Fruit fly (Drosophila melanogaster) whole organism, pupa: Measurements from ENCODE around the gene dtr.

ENCODE experiments used
- CG10348 ChIP-seq: fragments of 200-800 bp; sonication (Bioruptor generic); IDR thresholded peaks from 2 replicates; pipeline ENCODE4 v1.3.6; 2022; ENCODE audit warnings: missing biosample characterization, missing genetic modification characterization
- CG12605 ChIP-seq: fragments of 200-800 bp; sonication (Bioruptor generic); IDR thresholded peaks from 2 replicates; pipeline ENCODE4 v1.3.6; 2022; ENCODE audit warnings: missing biosample characterization, missing genetic modification characterization
- CG13204 ChIP-seq: fragments of 200-800 bp; sonication (Bioruptor generic); optimal IDR thresholded peaks from 2 replicates; lab custom pipeline; 2018; ENCODE audit warnings: missing biosample characterization, mild to moderate bottlenecking, missing genetic modification characterization, moderate library complexity
- CG14655 ChIP-seq: fragments of 200-800 bp; sonication (Bioruptor generic); optimal IDR thresholded peaks from 3 replicates; lab custom pipeline; 2017; ENCODE audit warnings: mild to moderate bottlenecking, missing biosample characterization, missing genetic modification reagents, missing genetic modification characterization
- CG15710 ChIP-seq: fragments of 200-800 bp; sonication (Bioruptor generic); optimal IDR thresholded peaks from 2 replicates; lab custom pipeline; 2018; ENCODE audit warnings: missing biosample characterization, mild to moderate bottlenecking, missing genetic modification characterization, moderate library complexity
- CG17806 ChIP-seq: fragments of 200-800 bp; sonication (Bioruptor generic); optimal IDR thresholded peaks from 2 replicates; lab custom pipeline; 2018; ENCODE audit warnings: missing biosample characterization, mild to moderate bottlenecking, missing genetic modification characterization, moderate library complexity
- CG32121 ChIP-seq: fragments of 200-800 bp; sonication (Bioruptor generic); IDR thresholded peaks from 2 replicates; pipeline ENCODE4 v1.3.6; 2022; ENCODE audit warnings: missing biosample characterization, missing genetic modification characterization
- CG34367 ChIP-seq: fragments of 200-800 bp; sonication (Bioruptor generic); optimal IDR thresholded peaks from 2 replicates; lab custom pipeline; 2018; ENCODE audit warnings: missing biosample characterization, mild to moderate bottlenecking, missing genetic modification characterization
- CG4496 ChIP-seq: fragments of 200-800 bp; sonication (Bioruptor generic); IDR thresholded peaks from 3 replicates; pipeline ENCODE4 v1.3.6; 2022; ENCODE audit warnings: missing biosample characterization, missing genetic modification characterization
- CG8159 ChIP-seq: fragments of 200-800 bp; sonication (Bioruptor generic); optimal IDR thresholded peaks from 3 replicates; lab custom pipeline; 2018; ENCODE audit warnings: missing biosample characterization, mild to moderate bottlenecking, missing genetic modification characterization, moderate library complexity
- CG8301 ChIP-seq: fragments of 200-800 bp; sonication (Bioruptor generic); optimal IDR thresholded peaks from 2 replicates; lab custom pipeline; 2018; ENCODE audit warnings: missing biosample characterization, mild to moderate bottlenecking, missing genetic modification characterization
- CG9948 ChIP-seq: fragments of 200-800 bp; sonication (Bioruptor generic); optimal IDR thresholded peaks from 2 replicates; lab custom pipeline; 2018; ENCODE audit warnings: missing biosample characterization, mild to moderate bottlenecking, missing genetic modification characterization, moderate library complexity
- D1 ChIP-seq: fragments of 200-800 bp; sonication (Bioruptor generic); optimal IDR thresholded peaks from 2 replicates; lab custom pipeline; 2018; ENCODE audit warnings: missing biosample characterization, mild to moderate bottlenecking, missing genetic modification characterization, moderate library complexity
- EcR ChIP-seq: fragments of 200-800 bp; sonication (Bioruptor generic); optimal IDR thresholded peaks from 3 replicates; lab custom pipeline; 2019; ENCODE audit warnings: missing biosample characterization, missing genetic modification characterization, mild to moderate bottlenecking, moderate library complexity, missing genetic modification reagents
- Ets98B ChIP-seq: fragments of 200-800 bp; sonication (Bioruptor generic); IDR thresholded peaks from 2 replicates; pipeline ENCODE4 v1.3.6; 2022; ENCODE audit warnings: missing biosample characterization, missing genetic modification characterization
- Pif1A ChIP-seq: fragments of 200-800 bp; sonication (Bioruptor generic); optimal IDR thresholded peaks from 3 replicates; lab custom pipeline; 2016; ENCODE audit warnings: missing biosample characterization, missing genetic modification characterization
- Pif1B ChIP-seq: fragments of 200-800 bp; sonication (Bioruptor generic); optimal IDR thresholded peaks from 3 replicates; lab custom pipeline; 2016; ENCODE audit warnings: missing biosample characterization, missing genetic modification characterization
- Snoo ChIP-seq: fragments of 200-800 bp; sonication (Bioruptor generic); optimal IDR thresholded peaks from 3 replicates; lab custom pipeline; 2017; ENCODE audit warnings: missing biosample characterization, mild to moderate bottlenecking, missing genetic modification characterization, inconsistent platforms
- fd96Ca ChIP-seq: fragments of 200-800 bp; sonication (Bioruptor generic); IDR thresholded peaks from 3 replicates; pipeline ENCODE4 v1.3.6; 2022; ENCODE audit warnings: missing biosample characterization, missing genetic modification characterization
- gl ChIP-seq: fragments of 200-800 bp; sonication (Bioruptor generic); optimal IDR thresholded peaks from 2 replicates; lab custom pipeline; 2018; ENCODE audit warnings: missing biosample characterization, mild to moderate bottlenecking, missing genetic modification characterization
- rn ChIP-seq: fragments of 200-800 bp; sonication (Bioruptor generic); IDR thresholded peaks from 2 replicates; pipeline ENCODE4 v1.3.6; 2022; ENCODE audit warnings: missing biosample characterization, missing genetic modification characterization

Gene dtr

DNA sequence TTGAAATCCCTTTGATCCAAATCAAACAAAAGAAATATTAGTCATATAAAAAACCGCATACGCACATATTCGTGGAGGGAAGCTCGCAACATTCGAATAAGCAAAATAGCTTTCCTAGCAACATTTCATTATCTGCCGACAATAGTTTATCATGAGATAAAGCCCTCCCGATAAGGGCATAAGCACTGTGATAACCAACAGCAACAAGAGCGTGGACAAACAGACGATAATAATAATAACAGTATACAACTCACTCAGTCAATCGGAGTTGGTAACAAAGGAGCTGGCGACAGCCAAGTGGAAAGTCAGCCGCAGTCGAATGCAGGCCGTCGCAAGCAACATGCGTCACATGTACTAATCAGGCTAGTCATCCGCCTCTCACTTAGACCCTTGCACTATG lies 31.7 kb upstream of the dtr start:
- no peak for TF ChIP-seq CG8159 (tag; lab: Kevin White, UChicago)
- no peak for TF ChIP-seq Pif1A (GFP tag; lab: Kevin White, UChicago)
- no peak for TF ChIP-seq Snoo (tag; lab: Kevin White, UChicago)
- no peak for TF ChIP-seq EcR (GFP tag; lab: Kevin White, UChicago)
- no peak for TF ChIP-seq CG8301 (tag; lab: Kevin White, UChicago)
- TF ChIP-seq, all 21 proteins: peak for 0

DNA sequence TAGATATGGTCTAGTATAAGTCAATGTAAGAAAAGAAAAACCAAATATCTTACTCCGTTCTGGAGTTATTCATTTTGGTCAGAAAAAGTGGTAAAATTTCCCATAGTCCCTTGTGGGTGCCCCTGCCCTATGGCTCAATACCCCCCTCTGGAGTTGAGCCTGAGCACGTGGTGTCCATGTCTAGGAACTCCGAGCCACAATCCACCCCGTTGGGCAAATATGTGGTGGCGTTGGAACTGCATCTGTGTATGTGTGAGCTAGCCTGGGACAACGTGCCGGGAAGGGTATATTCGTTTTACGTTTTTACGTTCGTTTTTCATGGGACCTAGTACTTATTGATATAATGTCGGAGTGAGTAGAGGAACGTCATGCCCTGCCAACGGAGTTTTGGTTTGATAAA lies 30.2 kb upstream of the dtr start:
- no peak for TF ChIP-seq Ets98B
- TF ChIP-seq gl (tag; lab: Kevin White, UChicago), result no peak
- no peak for TF ChIP-seq CG4496 (GFP tag; lab: Robert Waterston, UW)
- TF ChIP-seq CG32121 (GFP tag; lab: Robert Waterston, UW), result no peak
- TF ChIP-seq CG9948 (tag; lab: Kevin White, UChicago), result no peak
- TF ChIP-seq CG10348 (GFP tag; lab: Robert Waterston, UW), result no peak
- no peak for TF ChIP-seq CG13204 (GFP tag; lab: Kevin White, UChicago)
- no peak for TF ChIP-seq CG17806
- no peak for TF ChIP-seq CG34367 (tag; lab: Kevin White, UChicago)
- TF ChIP-seq D1 (tag; lab: Kevin White, UChicago), result no peak

DNA sequence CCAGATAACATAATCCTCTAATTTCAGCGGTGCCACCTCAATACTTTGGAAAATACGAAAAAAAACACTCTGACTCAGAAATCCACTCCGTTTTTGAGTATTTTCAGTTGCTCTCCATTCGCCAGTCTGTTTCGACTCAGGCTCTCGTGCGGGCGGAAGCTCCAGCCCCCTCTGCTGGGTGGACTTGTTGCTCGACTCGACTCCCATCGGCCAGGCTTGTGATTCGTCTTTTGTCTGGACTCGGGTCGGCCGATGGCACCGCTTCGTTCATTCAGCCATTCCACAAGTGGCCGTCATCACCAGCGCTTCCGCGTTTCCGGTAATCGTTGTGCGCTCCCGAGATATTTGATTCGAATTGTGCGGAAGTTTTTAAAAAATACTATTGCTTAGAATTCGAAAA lies 29.5 kb upstream of the dtr start, which contains the start of gene dimm:
Gene dimm (plus strand): TSS at position 255 of the 400 bp plus-strand sequence.
- TF ChIP-seq CG10348 (GFP tag; lab: Robert Waterston, UW) (no peak), D1 (tag; lab: Kevin White, UChicago) (no peak), fd96Ca (GFP tag; lab: Robert Waterston, UW) (no peak)

DNA sequence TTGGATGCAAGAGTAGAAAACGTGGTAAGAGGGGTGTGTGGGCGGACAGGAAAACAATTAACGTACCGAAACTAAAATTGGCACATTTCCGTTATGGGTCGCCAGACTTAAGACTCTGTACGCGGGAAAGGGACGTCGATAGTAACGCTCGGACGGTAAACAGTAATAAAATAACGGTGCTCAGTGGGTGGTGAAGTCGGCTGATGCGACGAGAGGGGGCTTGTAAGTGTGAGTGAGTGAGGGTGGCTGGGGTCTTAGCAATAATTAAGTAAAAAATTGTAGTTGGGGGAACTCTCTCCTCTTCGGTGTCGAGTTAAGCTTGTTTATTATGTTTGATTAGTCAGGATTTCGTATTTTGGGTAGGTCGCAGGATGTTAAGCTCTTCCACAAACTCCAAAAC lies 19.3 kb upstream of the dtr start:
- TF ChIP-seq CG10348 (GFP tag; lab: Robert Waterston, UW) (no peak), EcR (GFP tag; lab: Kevin White, UChicago) (no peak), CG9948 (tag; lab: Kevin White, UChicago) (no peak), Pif1B (GFP tag; lab: Kevin White, UChicago) (no peak), CG14655 (GFP tag; lab: Kevin White, UChicago) (no peak), D1 (tag; lab: Kevin White, UChicago) (no peak), CG8159 (tag; lab: Kevin White, UChicago) (no peak), CG8301 (tag; lab: Kevin White, UChicago) (no peak), Pif1A (GFP tag; lab: Kevin White, UChicago) (no peak), Ets98B (no peak), CG4496 (GFP tag; lab: Robert Waterston, UW) (no peak), CG15710 (tag; lab: Kevin White, UChicago) (no peak), CG12605 (no peak), CG32121 (GFP tag; lab: Robert Waterston, UW) (no peak), CG17806 (no peak), gl (tag; lab: Kevin White, UChicago) (no peak), rn (GFP tag; lab: Robert Waterston, UW) (no peak)

DNA sequence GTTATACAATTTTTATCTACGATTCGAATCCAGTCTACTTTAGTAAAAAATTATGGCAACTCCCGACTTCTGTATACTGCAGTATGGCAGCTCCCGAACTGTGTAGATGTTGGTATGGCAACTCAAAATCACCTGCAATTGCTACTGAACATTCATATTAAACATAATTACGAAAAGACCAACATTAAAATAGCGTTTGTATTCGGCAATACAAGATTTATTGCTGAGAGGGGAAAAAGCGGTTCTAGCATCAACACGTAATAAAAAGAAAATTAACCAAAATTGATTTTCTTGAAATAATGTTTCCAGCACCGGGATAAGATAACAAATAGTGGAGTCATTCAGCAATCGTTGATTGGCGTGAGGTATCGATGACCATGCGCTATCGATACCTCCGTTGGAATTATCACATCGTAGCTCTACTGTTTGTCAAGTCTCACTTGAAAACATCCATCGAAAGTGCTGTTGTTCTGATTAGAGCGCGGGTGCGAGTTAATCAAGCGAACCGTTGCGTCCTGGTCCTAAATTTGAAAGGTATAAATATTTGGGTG lies 16.7 kb upstream of the dtr start, which contains the start of gene Tsp39D:
Gene Tsp39D (plus strand): TSS at position 405 of the 551 bp plus-strand sequence.
- TF ChIP-seq CG12605 (no peak), CG4496 (GFP tag; lab: Robert Waterston, UW) (no peak), fd96Ca (GFP tag; lab: Robert Waterston, UW) (no peak)
- TF ChIP-seq, all 21 proteins: peak for 0

DNA sequence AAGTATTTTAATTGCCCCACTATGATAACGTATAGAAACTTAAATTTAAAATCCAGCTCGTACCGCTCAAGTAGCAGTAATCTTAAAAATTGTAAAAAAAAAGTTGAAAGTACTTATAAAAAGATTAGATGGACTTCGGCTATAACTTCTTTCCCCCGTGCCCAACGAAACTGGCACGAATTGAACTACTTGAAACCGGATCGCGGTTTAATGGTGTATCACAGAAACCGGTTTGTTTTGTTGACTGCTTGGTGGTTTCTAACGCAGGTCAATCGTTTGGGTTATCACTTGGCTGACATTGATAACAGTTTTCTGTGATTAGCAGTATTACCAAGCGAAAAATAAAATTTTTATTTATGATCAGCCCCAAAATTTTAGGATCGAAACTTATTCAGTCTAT lies 6.3 kb downstream of the dtr start:
- TF ChIP-seq fd96Ca (GFP tag; lab: Robert Waterston, UW) (no peak), EcR (GFP tag; lab: Kevin White, UChicago) (no peak), CG4496 (GFP tag; lab: Robert Waterston, UW) (no peak), D1 (tag; lab: Kevin White, UChicago) (no peak), CG15710 (tag; lab: Kevin White, UChicago) (no peak), Pif1B (GFP tag; lab: Kevin White, UChicago) (no peak), CG10348 (GFP tag; lab: Robert Waterston, UW) (no peak), CG32121 (GFP tag; lab: Robert Waterston, UW) (no peak)

DNA sequence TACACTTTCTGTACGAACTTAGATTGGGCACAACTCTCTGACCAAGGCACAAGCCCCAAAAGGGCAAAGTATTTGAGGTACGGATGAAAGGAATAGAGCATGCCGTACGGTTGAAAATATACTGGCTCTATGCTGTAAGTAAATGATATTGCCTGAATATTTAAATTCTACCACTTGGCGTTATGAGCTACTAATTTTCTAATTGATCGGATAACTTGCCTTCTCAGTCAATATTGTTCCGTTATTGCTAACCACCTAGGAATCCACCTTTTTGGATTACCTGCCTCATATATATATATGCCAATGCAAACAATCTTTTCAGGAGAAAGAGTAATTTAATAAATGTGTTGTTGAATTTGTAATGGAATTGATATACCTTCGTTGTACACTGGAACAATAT lies 8.6 kb downstream of the dtr start, which contains the start of gene Gr39b:
Gene Gr39b (minus strand): TSS at position 101 of the 400 bp plus-strand sequence.
- TF ChIP-seq rn (GFP tag; lab: Robert Waterston, UW) (no peak), Pif1A (GFP tag; lab: Kevin White, UChicago) (no peak), Ets98B (no peak), EcR (GFP tag; lab: Kevin White, UChicago) (no peak), gl (tag; lab: Kevin White, UChicago) (no peak)
